Fruit fly (Drosophila melanogaster) whole organism, prepupa: ENCODE data around the gene Socs16D.

Source experiments
- CG16779 ChIP-seq: fragments of 200-800 bp; sonication (Bioruptor generic); optimal IDR thresholded peaks from 3 replicates; lab custom pipeline; 2017; ENCODE audit warnings: missing biosample characterization, mild to moderate bottlenecking, missing genetic modification characterization
- CG6276 ChIP-seq: fragments of 200-800 bp; sonication (Bioruptor generic); optimal IDR thresholded peaks from 2 replicates; lab custom pipeline; 2017; ENCODE audit warnings: missing biosample characterization, mild to moderate bottlenecking, missing genetic modification characterization
- CG8319 ChIP-seq: fragments of 200-800 bp; sonication (Bioruptor generic); optimal IDR thresholded peaks from 3 replicates; lab custom pipeline; 2016; ENCODE audit warnings: missing biosample characterization, missing genetic modification characterization
- Hr39 ChIP-seq: fragments of 200-800 bp; sonication (Bioruptor generic); optimal IDR thresholded peaks from 2 replicates; lab custom pipeline; 2016; ENCODE audit warnings: missing biosample characterization, missing genetic modification characterization
- Met ChIP-seq: fragments of 200-800 bp; sonication (Bioruptor generic); optimal IDR thresholded peaks from 3 replicates; lab custom pipeline; 2016; ENCODE audit warnings: missing biosample characterization, missing genetic modification characterization
- OdsH ChIP-seq: fragments of 200-800 bp; sonication (Bioruptor generic); optimal IDR thresholded peaks from 3 replicates; lab custom pipeline; 2016; ENCODE audit warnings: missing biosample characterization, missing genetic modification characterization
- Sox102F ChIP-seq: fragments of 200-800 bp; sonication (Bioruptor generic); optimal IDR thresholded peaks from 2 replicates; lab custom pipeline; 2016; ENCODE audit warnings: missing biosample characterization, mild to moderate bottlenecking, missing genetic modification characterization
- fd85E ChIP-seq: fragments of 200-800 bp; sonication (Bioruptor generic); optimal IDR thresholded peaks from 3 replicates; lab custom pipeline; 2016; ENCODE audit warnings: missing biosample characterization, missing genetic modification characterization
- spab ChIP-seq: fragments of 200-800 bp; sonication (Bioruptor generic); optimal IDR thresholded peaks from 2 replicates; lab custom pipeline; 2017; ENCODE audit warnings: missing biosample characterization, mild to moderate bottlenecking, missing genetic modification characterization, missing genetic modification reagents
- svp ChIP-seq: fragments of 200-800 bp; sonication (Bioruptor generic); peaks from one replicate; lab custom pipeline; 2016; ENCODE audit warnings: missing biosample characterization, missing genetic modification characterization
- topi ChIP-seq: fragments of 200-800 bp; sonication (Bioruptor generic); optimal IDR thresholded peaks from 3 replicates; lab custom pipeline; 2016; ENCODE audit warnings: missing biosample characterization, missing genetic modification characterization
- vri ChIP-seq: fragments of 200-800 bp; sonication (Bioruptor generic); optimal IDR thresholded peaks from 3 replicates; lab custom pipeline; 2016; ENCODE audit warnings: missing biosample characterization, mild to moderate bottlenecking, missing genetic modification characterization

dm6 chrX:17780834-17781233 is 46.5 kb downstream of the Socs16D start:
- TF ChIP-seq OdsH (no peak), svp (no peak), topi (GFP tag; lab: Kevin White, UChicago) (no peak), Hr39 (GFP tag; lab: Kevin White, UChicago) (no peak), Met (GFP tag; lab: Kevin White, UChicago) (no peak), fd85E (GFP tag; lab: Kevin White, UChicago) (no peak), CG8319 (no peak), CG6276 (GFP tag; lab: Kevin White, UChicago) (no peak), vri (GFP tag; lab: Kevin White, UChicago) (no peak), Sox102F (GFP tag; lab: Kevin White, UChicago) (no peak), spab (GFP tag; lab: Kevin White, UChicago) (no peak), CG16779 (tag; lab: Kevin White, UChicago) (no peak)
